Worm (Caenorhabditis elegans): Measurements from ENCODE around the gene sre-34.

DNA sequence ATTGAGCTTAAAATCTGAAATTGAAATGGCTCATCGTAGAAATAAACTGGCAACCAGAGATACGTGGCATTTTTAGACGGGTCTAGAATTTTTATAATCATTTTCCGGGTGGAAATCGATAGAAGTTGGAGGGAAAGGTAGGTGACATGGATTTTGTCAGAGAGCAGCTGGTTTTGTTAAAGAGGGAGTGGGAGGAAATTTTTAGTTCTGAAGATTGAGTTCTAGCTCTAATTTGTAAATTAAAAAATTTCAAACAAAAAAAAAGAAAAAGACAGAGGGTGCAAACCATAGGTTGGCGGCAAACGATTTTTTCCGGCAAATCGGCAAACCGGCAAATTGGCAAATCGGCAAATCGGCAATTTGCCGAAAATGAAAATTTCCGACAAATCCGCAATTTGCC is 6.7 kb downstream of the sre-34 start, which contains the start of gene sre-32:
- no peak for TF ChIP-seq him-1 (tag; optimal IDR thresholded peaks at IDR 0.05)
- TF ChIP-seq dao-5 (tag; optimal IDR thresholded peaks at IDR 0.05), result no peak

All from whole organism, L4/young adult.